Worm (Caenorhabditis elegans): ENCODE measurements around the gene C08F11.7.
A peak's percentile ranks its signal among the peaks of the same experiment; 100 is the strongest.

Gene C08F11.7

ce11 chrIV:13601428-13601827 is 35.6 kb upstream of the C08F11.7 start (continued):
- no peak for TF ChIP-seq ets-4 (GFP tag; optimal IDR thresholded peaks at IDR 0.05)
- 0 out of 2 replicates have a peak, but pooled peaks have one; percentile 51 for TF ChIP-seq cebp-2 (GFP tag; IDR thresholded peaks at IDR 0.05)
- no peak for TF ChIP-seq let-526 (GFP tag; IDR thresholded peaks at IDR 0.05)
- peak; percentile 22; the same call in 1 of the 2 replicates for TF ChIP-seq rcor-1 (GFP tag; IDR thresholded peaks at IDR 0.05)
- TF ChIP-seq madf-3 (GFP tag; IDR thresholded peaks at IDR 0.05): no peak
- no peak for TF ChIP-seq ceh-79 (tag; optimal IDR thresholded peaks at IDR 0.05)
- no peak for TF ChIP-seq sdz-38 (tag; optimal IDR thresholded peaks at IDR 0.05)
- peak; percentile 97 for TF ChIP-seq hmg-1.2 (GFP tag; IDR thresholded peaks at IDR 0.05)

DNA sequence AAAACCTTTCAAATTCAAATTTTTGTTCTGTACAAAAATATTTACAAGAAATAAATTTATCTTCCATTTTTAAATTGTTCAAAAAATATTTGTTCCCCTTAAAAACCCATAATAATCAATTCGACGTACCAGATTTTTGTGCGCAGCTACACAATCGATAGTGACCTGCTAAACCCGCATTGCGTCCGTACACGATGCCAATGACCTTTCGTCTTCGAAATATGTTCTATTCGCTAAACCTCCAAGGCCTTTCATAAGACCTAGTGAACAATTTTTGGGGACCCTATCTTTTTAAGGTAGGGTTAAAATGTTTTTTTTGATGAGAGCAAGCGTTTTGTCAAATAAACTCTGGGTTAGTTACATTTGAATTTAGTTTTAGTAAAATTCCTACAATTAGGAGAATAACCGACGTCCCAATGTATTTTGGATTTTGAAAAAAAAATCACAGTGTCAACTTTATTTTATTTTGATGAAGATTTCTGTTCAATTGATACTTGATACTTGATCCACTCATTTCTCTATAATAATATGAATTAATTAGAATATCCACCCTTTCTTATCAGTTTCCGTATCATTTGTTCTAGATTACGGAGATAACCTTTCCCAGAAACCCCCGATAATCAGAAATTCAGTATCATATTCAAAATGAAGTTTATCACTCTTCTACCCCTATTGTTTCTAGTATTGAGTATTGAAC is 35.0 kb upstream of the C08F11.7 start, which contains the start of gene Y45F10B.59:
Gene Y45F10B.59 (plus strand): TSS at position 647 of the 697 bp plus-strand sequence.
- TF ChIP-seq F39B2.1 (GFP tag; IDR thresholded peaks at IDR 0.05) (no peak), lir-1 (GFP tag; conservative IDR thresholded peaks at IDR 0.05) (no peak), F33H1.4 (GFP tag; IDR thresholded peaks at IDR 0.05) (no peak), ekl-4 (GFP tag; IDR thresholded peaks at IDR 0.05) (0 out of 2 replicates have a peak, but pooled peaks have one; percentile 35), F49E8.2 (tag; optimal IDR thresholded peaks at IDR 0.05; ENCODE audit: insufficient read depth) (no peak), ceh-100 (GFP tag; IDR thresholded peaks at IDR 0.05) (no peak), ztf-18 (tag; optimal IDR thresholded peaks at IDR 0.05) (no peak), F52B5.7 (tag; optimal IDR thresholded peaks at IDR 0.05) (no peak), bed-2 (GFP tag; IDR thresholded peaks at IDR 0.05) (no peak), F55B11.4 (tag; optimal IDR thresholded peaks at IDR 0.05; ENCODE audit: borderline replicate concordance, insufficient read depth) (no peak), ceh-91 (GFP tag; IDR thresholded peaks at IDR 0.05) (no peak), ceh-79 (tag; optimal IDR thresholded peaks at IDR 0.05) (no peak), B0336.3 (GFP tag; IDR thresholded peaks at IDR 0.05) (no peak), attf-6 (GFP tag; IDR thresholded peaks at IDR 0.05) (peak; percentile 94), hmg-1.2 (GFP tag; IDR thresholded peaks at IDR 0.05) (peak; percentile 97), Y56A3A.18 (GFP tag; IDR thresholded peaks at IDR 0.05) (no peak), dox-1 (GFP tag; IDR thresholded peaks at IDR 0.05) (no peak), cebp-1 (GFP tag; IDR thresholded peaks at IDR 0.05) (no peak), cebp-1 (tag; optimal IDR thresholded peaks at IDR 0.05) (no peak), snpc-4 (GFP tag; optimal IDR thresholded peaks at IDR 0.05) (peak; percentile 92), snpc-4 (tag; optimal IDR thresholded peaks at IDR 0.05) (peak; percentile 90 to 94 (median 92)), F37B4.10 (GFP tag; IDR thresholded peaks at IDR 0.05) (no peak), chd-7 (tag; optimal IDR thresholded peaks at IDR 0.05) (no peak), egrh-3 (GFP tag; IDR thresholded peaks at IDR 0.05) (no peak), rpc-1 (optimal IDR thresholded peaks at IDR 0.05) (no peak), rpc-1 (tag; optimal IDR thresholded peaks at IDR 0.05) (no peak), akir-1 (GFP tag; optimal IDR thresholded peaks at IDR 0.05) (no peak), zim-3 (tag; optimal IDR thresholded peaks at IDR 0.05) (no peak), ceh-27 (GFP tag; optimal IDR thresholded peaks at IDR 0.05) (no peak), die-1 (tag; optimal IDR thresholded peaks at IDR 0.05) (no peak), efl-1 (GFP tag; optimal IDR thresholded peaks at IDR 0.05) (no peak), madf-6 (GFP tag; IDR thresholded peaks at IDR 0.05) (peak; percentile 65; the same call in 1 of the 2 replicates), egl-18 (GFP tag; IDR thresholded peaks at IDR 0.05) (no peak), tbx-9 (tag; optimal IDR thresholded peaks at IDR 0.05; ENCODE audit: borderline replicate concordance) (no peak), Y53G8AR.9 (GFP tag; conservative IDR thresholded peaks at IDR 0.05) (no peak), lin-26 (GFP tag; IDR thresholded peaks at IDR 0.05) (no peak), nhr-179 (tag; optimal IDR thresholded peaks at IDR 0.05) (no peak), atf-7 (tag; optimal IDR thresholded peaks at IDR 0.05) (no peak), C06A6.2 (GFP tag; conservative IDR thresholded peaks at IDR 0.05) (no peak), somi-1 (GFP tag; optimal IDR thresholded peaks at IDR 0.05) (no peak), D2030.7 (GFP tag; IDR thresholded peaks at IDR 0.05) (peak; percentile 57), madf-3 (GFP tag; IDR thresholded peaks at IDR 0.05) (no peak), aptf-3 (GFP tag; IDR thresholded peaks at IDR 0.05) (no peak)

Data from whole organism, young adult.